Fruit fly (Drosophila melanogaster) whole organism: ENCODE data around the gene CG33120.

Source experiments
- pan ChIP-seq: fragments of >200 bp; optimal IDR thresholded peaks from 2 replicates; lab custom pipeline; 2017
- usp ChIP-seq: fragments of >200 bp; optimal IDR thresholded peaks from 2 replicates; lab custom pipeline; 2017; ENCODE audit warnings: missing biosample characterization, missing genetic modification characterization, mixed read lengths

dm6 chr2L:18871822-18872221 lies 27.4 kb upstream of the CG33120 start:
- TF ChIP-seq pan, result no peak
- TF ChIP-seq usp (GFP tag; lab: Kevin White, UChicago), result no peak
